Fruit fly (Drosophila melanogaster) whole organism, embryonic: Measurements from ENCODE around the gene CG11089.

Experiments used
- Aef1 ChIP-seq: fragments of 200-800 bp; sonication (Bioruptor generic); IDR thresholded peaks from 3 replicates; pipeline ENCODE4 v1.3.6; 2022; ENCODE audit warnings: missing biosample characterization, missing genetic modification characterization
- Bgb ChIP-seq: fragments of 200-800 bp; sonication (Bioruptor generic); IDR thresholded peaks from 2 replicates; pipeline ENCODE4 v1.3.6; 2022; ENCODE audit warnings: missing biosample characterization, missing genetic modification characterization; ENCODE audit not compliant: partially characterized antibody
- C15 ChIP-seq: fragments of 200-800 bp; sonication (Bioruptor generic); IDR thresholded peaks from 3 replicates; pipeline ENCODE4 v1.3.6; 2022; ENCODE audit warnings: missing biosample characterization, missing genetic modification characterization
- CG10543 ChIP-seq: fragments of 200-800 bp; sonication (Bioruptor generic); optimal IDR thresholded peaks from 3 replicates; lab custom pipeline; 2017; ENCODE audit warnings: missing biosample characterization, mild to moderate bottlenecking, missing genetic modification characterization, moderate library complexity
- CG10959 ChIP-seq: fragments of 200-800 bp; sonication (Bioruptor generic); IDR thresholded peaks from 2 replicates; pipeline ENCODE4 v1.3.6; 2022; ENCODE audit warnings: missing biosample characterization, missing genetic modification characterization
- CG11247 ChIP-seq: fragments of 200-800 bp; sonication (Bioruptor generic); IDR thresholded peaks from 2 replicates; pipeline ENCODE4 v1.3.6; 2022; ENCODE audit warnings: missing biosample characterization, missing genetic modification characterization
- CG11560 ChIP-seq: fragments of 200-800 bp; sonication (Bioruptor generic); IDR thresholded peaks from 3 replicates; pipeline ENCODE4 v1.3.6; 2022; ENCODE audit warnings: missing biosample characterization, missing genetic modification characterization
- CG12071 ChIP-seq: fragments of 200-800 bp; sonication (Bioruptor generic); optimal IDR thresholded peaks from 3 replicates; lab custom pipeline; 2018; ENCODE audit warnings: missing biosample characterization, mild to moderate bottlenecking, missing genetic modification characterization
- CG15073 ChIP-seq: fragments of 200-800 bp; sonication (Bioruptor generic); optimal IDR thresholded peaks from 2 replicates; lab custom pipeline; 2016; ENCODE audit warnings: missing biosample characterization, missing genetic modification characterization
- CG15269 ChIP-seq: fragments of 200-800 bp; sonication (Bioruptor generic); optimal IDR thresholded peaks from 2 replicates; lab custom pipeline; 2018; ENCODE audit warnings: missing biosample characterization, mild to moderate bottlenecking, missing genetic modification characterization, moderate library complexity
- CG15601 ChIP-seq: fragments of 200-800 bp; sonication (Bioruptor generic); optimal IDR thresholded peaks from 3 replicates; lab custom pipeline; 2019; ENCODE audit warnings: missing biosample characterization, mild to moderate bottlenecking, missing genetic modification characterization, moderate library complexity
- CG16863 ChIP-seq: fragments of 200-800 bp; sonication (Bioruptor generic); optimal IDR thresholded peaks from 3 replicates; lab custom pipeline; 2016; ENCODE audit warnings: missing biosample characterization, missing genetic modification characterization
- CG17568 ChIP-seq: fragments of 200-800 bp; sonication (Bioruptor generic); optimal IDR thresholded peaks from 2 replicates; lab custom pipeline; 2018; ENCODE audit warnings: missing biosample characterization, mild to moderate bottlenecking, missing genetic modification characterization, moderate library complexity
- CG2116 ChIP-seq: fragments of 200-800 bp; sonication (Bioruptor generic); optimal IDR thresholded peaks from 3 replicates; lab custom pipeline; 2018; ENCODE audit warnings: missing biosample characterization, mild to moderate bottlenecking, missing genetic modification characterization
- CG2129 ChIP-seq: fragments of 200-800 bp; sonication (Bioruptor generic); IDR thresholded peaks from 2 replicates; pipeline ENCODE4 v1.3.6; 2022; ENCODE audit warnings: missing biosample characterization, missing genetic modification characterization; ENCODE audit not compliant: partially characterized antibody
- CG30020 ChIP-seq: fragments of 200-800 bp; optimal IDR thresholded peaks from 2 replicates; lab custom pipeline; 2019; ENCODE audit warnings: missing biosample characterization, mild to moderate bottlenecking, missing genetic modification characterization, moderate library complexity
- CG32767 ChIP-seq: fragments of 200-800 bp; sonication (Bioruptor generic); IDR thresholded peaks from 2 replicates; pipeline ENCODE4 v1.3.6; 2022; ENCODE audit warnings: missing biosample characterization, missing genetic modification characterization
- CG3847 ChIP-seq: fragments of 200-800 bp; sonication (Bioruptor generic); IDR thresholded peaks from 2 replicates; pipeline ENCODE4 v1.3.6; 2022; ENCODE audit warnings: missing biosample characterization, missing genetic modification characterization
- CG6765 ChIP-seq: fragments of 200-800 bp; sonication (Bioruptor generic); optimal IDR thresholded peaks from 3 replicates; lab custom pipeline; 2017; ENCODE audit warnings: missing biosample characterization, mild to moderate bottlenecking, missing genetic modification characterization
- CG8924 ChIP-seq: fragments of 200-800 bp; optimal IDR thresholded peaks from 3 replicates; lab custom pipeline; 2019; ENCODE audit warnings: missing biosample characterization, mild to moderate bottlenecking, missing genetic modification characterization, moderate library complexity
- CG9437 ChIP-seq: fragments of 200-800 bp; sonication (Bioruptor generic); optimal IDR thresholded peaks from 2 replicates; lab custom pipeline; 2018; ENCODE audit warnings: missing biosample characterization, mild to moderate bottlenecking, missing genetic modification characterization
- CG9727 ChIP-seq: fragments of 200-800 bp; sonication (Bioruptor generic); optimal IDR thresholded peaks from 3 replicates; lab custom pipeline; 2017; ENCODE audit warnings: missing biosample characterization, mild to moderate bottlenecking, missing genetic modification characterization
- Dek ChIP-seq: fragments of 200-800 bp; sonication (Bioruptor generic); optimal IDR thresholded peaks from 3 replicates; lab custom pipeline; 2019; ENCODE audit warnings: missing biosample characterization, mild to moderate bottlenecking, missing genetic modification characterization, moderate library complexity
- HLH4C ChIP-seq: fragments of 200-800 bp; sonication (Bioruptor generic); IDR thresholded peaks from 3 replicates; pipeline ENCODE4 v1.3.6; 2022; ENCODE audit warnings: missing biosample characterization, missing genetic modification characterization; ENCODE audit not compliant: partially characterized antibody
- Hr3 ChIP-seq: fragments of 200-800 bp; sonication (Bioruptor generic); optimal IDR thresholded peaks from 3 replicates; lab custom pipeline; 2016; ENCODE audit warnings: missing biosample characterization, missing genetic modification characterization
- Mad ChIP-seq: fragments of 200-800 bp; sonication (Bioruptor generic); optimal IDR thresholded peaks from 2 replicates; lab custom pipeline; 2016; ENCODE audit warnings: missing biosample characterization, missing genetic modification characterization
- Side ChIP-seq: fragments of 200-800 bp; sonication (Bioruptor generic); optimal IDR thresholded peaks from 2 replicates; lab custom pipeline; 2016; ENCODE audit warnings: missing biosample characterization, missing genetic modification characterization
- Taf1 ChIP-seq: fragments of 200-800 bp; sonication (Bioruptor generic); IDR thresholded peaks from 2 replicates; pipeline ENCODE4 v1.3.6; 2022; ENCODE audit warnings: missing biosample characterization, missing genetic modification characterization
- abd-A ChIP-seq: fragments of 200-800 bp; sonication (Bioruptor generic); optimal IDR thresholded peaks from 3 replicates; lab custom pipeline; 2019; ENCODE audit warnings: missing biosample characterization, mild to moderate bottlenecking, missing genetic modification characterization, moderate library complexity
- aop ChIP-seq: fragments of 200-800 bp; sonication (Bioruptor generic); IDR thresholded peaks from 2 replicates; pipeline ENCODE4 v1.3.6; 2022; ENCODE audit warnings: missing biosample characterization, missing genetic modification characterization
- ash1 ChIP-seq: fragments of 200-800 bp; sonication (Bioruptor generic); optimal IDR thresholded peaks from 2 replicates; lab custom pipeline; 2018; ENCODE audit warnings: missing biosample characterization, mild to moderate bottlenecking, missing genetic modification characterization
- bab2 ChIP-seq: fragments of 200-800 bp; sonication (Bioruptor generic); optimal IDR thresholded peaks from 2 replicates; lab custom pipeline; 2016; ENCODE audit warnings: missing biosample characterization, missing genetic modification characterization
- bowl ChIP-seq: fragments of 200-800 bp; sonication (Bioruptor generic); IDR thresholded peaks from 2 replicates; pipeline ENCODE4 v1.3.6; 2022; ENCODE audit warnings: missing biosample characterization, missing genetic modification characterization
- bsh ChIP-seq, 2 experiments: fragments of 200-800 bp; sonication (Bioruptor generic); optimal IDR thresholded peaks; 2 replicates each; lab custom pipeline; 2017 to 2018; ENCODE audit warnings: mild to moderate bottlenecking in 2 of 2, missing biosample characterization in 2 of 2, missing genetic modification characterization in 2 of 2, moderate library complexity in 1 of 2
- crol ChIP-seq: fragments of 200-800 bp; sonication (Bioruptor generic); IDR thresholded peaks from 2 replicates; pipeline ENCODE4 v1.3.6; 2022; ENCODE audit warnings: missing biosample characterization, missing genetic modification characterization
- dan ChIP-seq: fragments of 200-800 bp; sonication (Bioruptor generic); IDR thresholded peaks from 2 replicates; pipeline ENCODE4 v1.3.6; 2022; ENCODE audit warnings: missing biosample characterization, missing genetic modification characterization
- dysf ChIP-seq: fragments of 200-800 bp; sonication (Bioruptor generic); IDR thresholded peaks from 3 replicates; pipeline ENCODE4 v1.3.6; 2022; ENCODE audit warnings: missing biosample characterization, missing genetic modification characterization
- ems ChIP-seq: fragments of 200-800 bp; sonication (Bioruptor generic); optimal IDR thresholded peaks from 3 replicates; lab custom pipeline; 2016; ENCODE audit warnings: missing biosample characterization, missing genetic modification characterization
- eve ChIP-seq, 2 experiments: fragments of >200 bp; optimal IDR thresholded peaks; 2 replicates each; lab custom pipeline; 2017; ENCODE audit warnings: missing biosample characterization in 2 of 2, missing genetic modification characterization in 2 of 2
- fd102C ChIP-seq: fragments of 200-800 bp; sonication (Bioruptor generic); optimal IDR thresholded peaks from 2 replicates; lab custom pipeline; 2018; ENCODE audit warnings: missing biosample characterization, mild to moderate bottlenecking, missing genetic modification characterization, moderate library complexity
- fd64A ChIP-seq: fragments of 200-800 bp; sonication (Bioruptor generic); optimal IDR thresholded peaks from 3 replicates; lab custom pipeline; 2018; ENCODE audit warnings: missing biosample characterization, mild to moderate bottlenecking, missing genetic modification characterization
- jigr1 ChIP-seq: fragments of 200-800 bp; sonication (Bioruptor generic); IDR thresholded peaks from 3 replicates; pipeline ENCODE4 v1.3.6; 2022; ENCODE audit warnings: missing biosample characterization, missing genetic modification characterization
- ken ChIP-seq: fragments of 200-800 bp; sonication (Bioruptor generic); IDR thresholded peaks from 3 replicates; pipeline ENCODE4 v1.3.6; 2022; ENCODE audit warnings: missing biosample characterization, missing genetic modification characterization
- lbe ChIP-seq: fragments of 200-800 bp; sonication (Bioruptor generic); optimal IDR thresholded peaks from 2 replicates; lab custom pipeline; 2016; ENCODE audit warnings: missing biosample characterization, mild to moderate bottlenecking, missing genetic modification characterization
- nom ChIP-seq: fragments of 200-800 bp; sonication (Bioruptor generic); optimal IDR thresholded peaks from 2 replicates; lab custom pipeline; 2017; ENCODE audit warnings: missing biosample characterization, missing genetic modification characterization, mild to moderate bottlenecking, moderate library complexity, missing genetic modification reagents
- peb ChIP-seq: fragments of 200-800 bp; sonication (Bioruptor generic); IDR thresholded peaks from 2 replicates; pipeline ENCODE4 v1.3.6; 2022; ENCODE audit warnings: missing biosample characterization, missing genetic modification characterization
- repo ChIP-seq: fragments of 200-800 bp; sonication (Bioruptor generic); optimal IDR thresholded peaks from 2 replicates; lab custom pipeline; 2016; ENCODE audit warnings: missing biosample characterization, missing genetic modification characterization
- seq ChIP-seq: fragments of 200-800 bp; sonication (Bioruptor generic); IDR thresholded peaks from 2 replicates; pipeline ENCODE4 v1.3.6; 2022; ENCODE audit warnings: missing biosample characterization, missing genetic modification characterization
- tin ChIP-seq: fragments of 200-800 bp; sonication (Bioruptor generic); optimal IDR thresholded peaks from 3 replicates; lab custom pipeline; 2016; ENCODE audit warnings: missing biosample characterization, missing genetic modification characterization
- tx ChIP-seq: fragments of 200-800 bp; sonication (Bioruptor generic); optimal IDR thresholded peaks from 2 replicates; lab custom pipeline; 2016; ENCODE audit warnings: missing biosample characterization, missing genetic modification characterization

The CG11089 gene

dm6 chr3R:24893320-24893955, 16.6 kb downstream of the CG11089 start (continued):
- TF ChIP-seq fd102C (GFP tag; lab: Kevin White, UChicago) (no peak), CG10543 (no peak), CG11560 (tag; lab: Robert Waterston, UW) (0 out of 3 replicates have a peak, but pooled peaks have one; percentile 42), CG12071 (GFP tag; lab: Kevin White, UChicago) (no peak), CG32767 (GFP tag; lab: Robert Waterston, UW) (peak; percentile 84), Hr3 (GFP tag; lab: Kevin White, UChicago) (peak; percentile 72), tx (no peak), seq (0 out of 2 replicates have a peak, but pooled peaks have one; percentile 45), dysf (peak; percentile 84), ken (GFP tag; lab: Robert Waterston, UW) (no peak), crol (GFP tag; lab: Robert Waterston, UW) (peak; percentile 66), Side (GFP tag; lab: Kevin White, UChicago) (no peak), CG2116 (GFP tag; lab: Kevin White, UChicago) (peak; percentile 29), abd-A (no peak), CG9727 (GFP tag; lab: Kevin White, UChicago) (peak; percentile 93), CG17568 (GFP tag; lab: Kevin White, UChicago) (no peak), tin (GFP tag; lab: Kevin White, UChicago) (peak; percentile 52), CG15073 (GFP tag; lab: Kevin White, UChicago) (no peak), ash1 (no peak), CG16863 (no peak), fd64A (GFP tag; lab: Kevin White, UChicago) (no peak), Mad (GFP tag; lab: Kevin White, UChicago) (no peak), HLH4C (GFP tag; lab: Robert Waterston, UW) (no peak), Aef1 (GFP tag; lab: Robert Waterston, UW) (peak; percentile 35; the same call in 1 of the 3 replicates), aop (GFP tag; lab: Robert Waterston, UW) (no peak), CG10959 (GFP tag; lab: Robert Waterston, UW) (no peak), CG15269 (peak; percentile 86), lbe (peak; percentile 46), CG9437 (GFP tag; lab: Kevin White, UChicago) (peak; percentile 74), eve (GFP tag; optimal IDR thresholded peaks at IDR 0.05; lab: Kevin White, UChicago) (no peak), CG15601 (tag; lab: Kevin White, UChicago) (peak; percentile 84), bsh (GFP tag; optimal IDR thresholded peaks at IDR 0.05; lab: Kevin White, UChicago) (peak; percentile 18 to 80), peb (GFP tag; lab: Robert Waterston, UW) (peak; percentile 35; the same call in 1 of the 2 replicates), nom (GFP tag; lab: Kevin White, UChicago) (peak; percentile 77), CG6765 (GFP tag; lab: Kevin White, UChicago) (peak; percentile 40), CG3847 (GFP tag; lab: Robert Waterston, UW) (peak; percentile 47; the same call in 1 of the 2 replicates), jigr1 (GFP tag; lab: Robert Waterston, UW) (0 out of 3 replicates have a peak, but pooled peaks have one; percentile 58), bab2 (no peak), C15 (GFP tag; lab: Robert Waterston, UW) (no peak), Taf1 (no peak), Bgb (GFP tag; lab: Robert Waterston, UW) (no peak), CG8924 (tag; lab: Kevin White, UChicago) (peak; percentile 94), dan (no peak), CG11247 (GFP tag; lab: Robert Waterston, UW) (0 out of 2 replicates have a peak, but pooled peaks have one; percentile 14), bowl (0 out of 2 replicates have a peak, but pooled peaks have one; percentile 14), CG2129 (GFP tag; lab: Robert Waterston, UW) (no peak), repo (GFP tag; lab: Kevin White, UChicago) (no peak), ems (GFP tag; lab: Kevin White, UChicago) (no peak), Dek (tag; lab: Kevin White, UChicago) (no peak), CG30020 (peak; percentile 73)
